Fruit fly (Drosophila melanogaster): ENCODE measurements around the gene mus304.

mus304 gene

DNA sequence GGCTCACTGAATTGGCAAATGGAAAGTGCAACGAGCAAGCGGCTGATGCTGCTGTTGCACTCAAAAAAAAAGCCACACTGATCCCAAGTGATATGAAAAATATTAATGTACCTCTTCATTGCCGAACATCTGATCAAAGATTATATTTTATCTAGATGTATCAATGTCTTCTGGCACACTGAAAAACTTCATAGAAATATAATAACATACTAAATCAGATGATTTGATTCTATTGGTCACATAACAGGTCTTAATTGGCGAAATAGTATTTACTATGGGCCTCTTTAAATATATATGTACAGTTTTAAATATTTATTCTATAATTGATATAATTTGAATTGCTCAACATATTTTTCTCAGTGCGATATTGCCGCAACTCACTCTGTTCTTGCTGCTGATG lies 12.9 kb upstream of the mus304 start (continued):
- TF ChIP-seq aop (GFP tag; IDR thresholded peaks at IDR 0.05) (no peak), CG9727 (GFP tag; optimal IDR thresholded peaks at IDR 0.05) (no peak), Mrtf (GFP tag; IDR thresholded peaks at IDR 0.05) (no peak), CG3726 (GFP tag; IDR thresholded peaks at IDR 0.05) (no peak)

DNA sequence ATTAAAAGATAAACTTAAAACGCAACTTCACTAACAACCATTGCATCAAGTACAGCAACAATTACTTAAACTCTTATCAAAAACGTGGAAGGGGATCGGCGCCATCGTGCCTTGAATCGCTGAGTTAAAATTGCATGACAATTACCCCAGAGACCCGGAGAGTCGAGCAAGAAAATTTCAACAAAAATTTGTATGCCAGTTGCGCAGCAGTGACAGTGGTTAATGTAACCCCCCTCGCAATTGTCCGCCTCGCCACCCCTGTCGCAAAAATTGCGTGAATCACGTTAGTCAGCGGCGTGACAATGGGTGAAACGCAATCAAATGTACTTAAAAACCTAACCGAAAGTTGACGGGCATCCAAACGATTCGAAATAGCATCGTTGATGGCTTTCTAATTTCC lies 9.9 kb upstream of the mus304 start:
- no peak for TF ChIP-seq Tbp (GFP tag; optimal IDR thresholded peaks at IDR 0.05)
- TF ChIP-seq CG1602 (GFP tag; optimal IDR thresholded peaks at IDR 0.05) = no peak
- no peak for TF ChIP-seq CG18011 (GFP tag; optimal IDR thresholded peaks at IDR 0.05)
- peak in 1 of 2 experiments; percentile 8 for TF ChIP-seq Hr51 (GFP tag; optimal IDR thresholded peaks at IDR 0.05)
- TF ChIP-seq NFAT (GFP tag; IDR thresholded peaks at IDR 0.05) = no peak
- TF ChIP-seq CG15479 (GFP tag; optimal IDR thresholded peaks at IDR 0.05) = no peak
- peak; percentile 48 for TF ChIP-seq slbo (GFP tag; IDR thresholded peaks at IDR 0.05)
- no peak for TF ChIP-seq CG8290 (GFP tag; optimal IDR thresholded peaks at IDR 0.05)
- peak in 1 of 2 experiments; percentile 38 for TF ChIP-seq CG8290 (tag; optimal IDR thresholded peaks at IDR 0.05)
- TF ChIP-seq CG4404 (GFP tag; IDR thresholded peaks at IDR 0.05) = no peak
- no peak for TF ChIP-seq CG11093 (GFP tag; IDR thresholded peaks at IDR 0.05)
- 0 out of 2 replicates have a peak, but pooled peaks have one; percentile 7 for TF ChIP-seq Nf-YA (GFP tag; IDR thresholded peaks at IDR 0.05)
- TF ChIP-seq E2f1 (GFP tag; IDR thresholded peaks at IDR 0.05) = no peak
- peak; percentile 88 for TF ChIP-seq vvl (GFP tag; IDR thresholded peaks at IDR 0.05)
- TF ChIP-seq Med (GFP tag) = peak; percentile 80
- TF ChIP-seq sob (GFP tag; IDR thresholded peaks at IDR 0.05) = 0 out of 2 replicates have a peak, but pooled peaks have one; percentile 25
- TF ChIP-seq kay (GFP tag; optimal IDR thresholded peaks at IDR 0.05) = peak; percentile 7
- peak; percentile 7 for TF ChIP-seq NfI (GFP tag; optimal IDR thresholded peaks at IDR 0.05)
- no peak for TF ChIP-seq ase (GFP tag; IDR thresholded peaks at IDR 0.05)
- TF ChIP-seq CG10959 (GFP tag; IDR thresholded peaks at IDR 0.05) = 0 out of 2 replicates have a peak, but pooled peaks have one; percentile 5
- TF ChIP-seq gce (GFP tag; IDR thresholded peaks at IDR 0.05) = no peak
- no peak for TF ChIP-seq lov (optimal IDR thresholded peaks at IDR 0.05)
- TF ChIP-seq lov (GFP tag; IDR thresholded peaks at IDR 0.05) = no peak
- TF ChIP-seq so (GFP tag; IDR thresholded peaks at IDR 0.05) = 0 out of 3 replicates have a peak, but pooled peaks have one; percentile 32
- TF ChIP-seq Dbx (GFP tag; IDR thresholded peaks at IDR 0.05) = no peak
- TF ChIP-seq tx (GFP tag; optimal IDR thresholded peaks at IDR 0.05) = no peak
- TF ChIP-seq CG4707 (GFP tag; optimal IDR thresholded peaks at IDR 0.05) = no peak
- no peak for TF ChIP-seq jing (GFP tag; optimal IDR thresholded peaks at IDR 0.05)
- 0 out of 4 replicates have a peak, but pooled peaks have one; percentile 76 for TF ChIP-seq chinmo (GFP tag; IDR thresholded peaks at IDR 0.05; ENCODE audit: partially characterized antibody)
- peak; percentile 15 for TF ChIP-seq kni (GFP tag; optimal IDR thresholded peaks at IDR 0.05)
- peak; percentile 52 for TF ChIP-seq row (GFP tag; IDR thresholded peaks at IDR 0.05)
- no peak for TF ChIP-seq Dip2 (GFP tag; IDR thresholded peaks at IDR 0.05)
- no peak for TF ChIP-seq grau (tag; optimal IDR thresholded peaks at IDR 0.05)
- TF ChIP-seq sima (GFP tag; optimal IDR thresholded peaks at IDR 0.05) = no peak
- TF ChIP-seq prd (optimal IDR thresholded peaks at IDR 0.05) = no peak
- 0 out of 3 replicates have a peak, but pooled peaks have one; percentile 25 for TF ChIP-seq prd (GFP tag; IDR thresholded peaks at IDR 0.05)
- no peak for TF ChIP-seq Taf1 (GFP tag; IDR thresholded peaks at IDR 0.05)
- TF ChIP-seq gcm2 (GFP tag; optimal IDR thresholded peaks at IDR 0.05) = no peak
- no peak for TF ChIP-seq CG2889 (GFP tag; IDR thresholded peaks at IDR 0.05)
- peak; percentile 30 for TF ChIP-seq Ets65A (GFP tag)
- no peak for TF ChIP-seq tio (GFP tag; optimal IDR thresholded peaks at IDR 0.05)
- TF ChIP-seq CG2120 (GFP tag; optimal IDR thresholded peaks at IDR 0.05) = no peak
- TF ChIP-seq Elba2 (GFP tag; optimal IDR thresholded peaks at IDR 0.05) = no peak
- TF ChIP-seq tap (tag; optimal IDR thresholded peaks at IDR 0.05) = no peak
- no peak for TF ChIP-seq CG10366 (GFP tag; IDR thresholded peaks at IDR 0.05)
- peak; percentile 26 for TF ChIP-seq Blimp-1 (GFP tag; optimal IDR thresholded peaks at IDR 0.05)
- 0 out of 2 replicates have a peak, but pooled peaks have one; percentile 14 for TF ChIP-seq CG5953 (GFP tag; IDR thresholded peaks at IDR 0.05)
- no peak for TF ChIP-seq MBD-R2 (GFP tag; IDR thresholded peaks at IDR 0.05)
